Worm (Caenorhabditis elegans): ENCODE results near the gene C04A11.5.

C04A11.5 gene

ce11 chrX:13702923-13703322, 38.5 kb downstream of the C04A11.5 start:
- no peak for TF ChIP-seq tbx-11 (GFP tag; IDR thresholded peaks at IDR 0.05)
- TF ChIP-seq tra-4 (tag; optimal IDR thresholded peaks at IDR 0.05): no peak
- no peak for TF ChIP-seq hnd-1 (tag; optimal IDR thresholded peaks at IDR 0.05)
- no peak for TF ChIP-seq hmg-4 (GFP tag; optimal IDR thresholded peaks at IDR 0.05)
- TF ChIP-seq pes-1 (GFP tag; IDR thresholded peaks at IDR 0.05): no peak
- no peak for TF ChIP-seq tbx-37 (GFP tag; conservative IDR thresholded peaks at IDR 0.05)
- no peak for TF ChIP-seq hmbx-1 (tag; optimal IDR thresholded peaks at IDR 0.05)
- no peak for TF ChIP-seq aly-1 (tag; optimal IDR thresholded peaks at IDR 0.05)
- TF ChIP-seq ceh-36 (tag; optimal IDR thresholded peaks at IDR 0.05): no peak
- no peak for TF ChIP-seq ama-1 (optimal IDR thresholded peaks at IDR 0.05)
- TF ChIP-seq scrt-1 (GFP tag; IDR thresholded peaks at IDR 0.05): no peak
- no peak for TF ChIP-seq ets-7 (tag; optimal IDR thresholded peaks at IDR 0.05)
- no peak for TF ChIP-seq F13C5.2 (tag; optimal IDR thresholded peaks at IDR 0.05)
- TF ChIP-seq ceh-13 (GFP tag; optimal IDR thresholded peaks at IDR 0.05): no peak
- TF ChIP-seq flt-1 (GFP tag; IDR thresholded peaks at IDR 0.05): no peak
- TF ChIP-seq sea-1 (GFP tag; conservative IDR thresholded peaks at IDR 0.05): no peak
- TF ChIP-seq B0310.2 (tag; optimal IDR thresholded peaks at IDR 0.05): no peak

- TF ChIP-seq scrt-1 (GFP tag; IDR thresholded peaks at IDR 0.05) (no peak), tbx-37 (GFP tag; conservative IDR thresholded peaks at IDR 0.05) (no peak), F13C5.2 (tag; optimal IDR thresholded peaks at IDR 0.05) (no peak), hmg-4 (GFP tag; optimal IDR thresholded peaks at IDR 0.05) (no peak), ceh-13 (GFP tag; optimal IDR thresholded peaks at IDR 0.05) (no peak), B0310.2 (tag; optimal IDR thresholded peaks at IDR 0.05) (no peak), flt-1 (GFP tag; IDR thresholded peaks at IDR 0.05) (no peak), sea-1 (GFP tag; conservative IDR thresholded peaks at IDR 0.05) (no peak), tra-4 (tag; optimal IDR thresholded peaks at IDR 0.05) (no peak), pes-1 (GFP tag; IDR thresholded peaks at IDR 0.05) (no peak), hmbx-1 (tag; optimal IDR thresholded peaks at IDR 0.05) (no peak), aly-1 (tag; optimal IDR thresholded peaks at IDR 0.05) (no peak)
These were observed 42.2 kb downstream of the C04A11.5 start, which contains the start of gene K02D3.1 for ce11 chrX:13706607-13707006. K02D3.1 (plus strand) TSS chrX:13706907.

DNA sequence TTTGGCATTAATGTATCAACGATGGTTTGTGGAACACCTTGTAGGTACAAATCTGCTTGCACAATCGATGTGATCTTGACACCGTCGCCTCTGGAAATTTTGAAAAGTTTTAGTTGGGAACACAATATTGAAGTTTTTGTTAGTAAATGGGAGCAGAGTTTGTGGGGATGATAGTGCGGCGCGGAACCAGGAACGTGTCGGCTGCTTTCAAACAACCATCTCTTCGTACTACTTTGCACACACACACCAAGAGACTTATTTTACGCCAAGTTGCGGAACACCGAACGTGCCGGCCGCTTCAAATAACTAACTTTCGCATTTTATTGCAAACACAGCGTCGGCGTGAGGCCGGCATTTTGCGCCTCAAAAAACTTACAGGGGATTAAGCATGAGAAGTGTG, 44.7 kb downstream of the C04A11.5 start:
- no peak for TF ChIP-seq ama-1 (optimal IDR thresholded peaks at IDR 0.05)
- TF ChIP-seq B0310.2 (tag; optimal IDR thresholded peaks at IDR 0.05): no peak
- no peak for TF ChIP-seq F13C5.2 (tag; optimal IDR thresholded peaks at IDR 0.05)
- no peak for TF ChIP-seq ceh-13 (GFP tag; optimal IDR thresholded peaks at IDR 0.05)
- TF ChIP-seq tbx-37 (GFP tag; conservative IDR thresholded peaks at IDR 0.05): no peak
- TF ChIP-seq hmbx-1 (tag; optimal IDR thresholded peaks at IDR 0.05): no peak
- TF ChIP-seq tbx-11 (GFP tag; IDR thresholded peaks at IDR 0.05): no peak
- no peak for TF ChIP-seq pes-1 (GFP tag; IDR thresholded peaks at IDR 0.05)
- TF ChIP-seq ceh-36 (tag; optimal IDR thresholded peaks at IDR 0.05): no peak

DNA sequence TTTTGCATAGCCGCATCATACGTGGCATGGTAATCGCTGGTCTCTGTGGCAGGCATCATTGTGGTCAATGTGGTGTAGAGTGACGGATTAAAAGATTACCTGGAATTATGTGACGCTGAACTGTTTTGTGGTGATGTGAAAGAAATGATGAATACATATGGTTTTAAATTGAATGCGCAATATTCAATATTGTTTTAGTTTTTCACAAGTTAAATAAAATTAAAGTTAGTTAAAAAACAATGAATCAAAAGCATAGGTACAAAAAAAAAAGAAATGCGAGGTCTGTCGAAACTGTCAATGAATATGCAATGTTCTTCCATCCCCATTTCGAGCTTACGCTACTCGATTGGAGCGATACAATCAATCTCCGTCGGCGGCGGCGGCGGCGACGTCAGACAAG, 47.5 kb downstream of the C04A11.5 start, which contains the start of gene K02D3.2:
TSS of gene K02D3.2 (minus strand) at position 101 of the 400 bp plus-strand sequence.
- TF ChIP-seq tbx-37 (GFP tag; conservative IDR thresholded peaks at IDR 0.05) (no peak), hnd-1 (tag; optimal IDR thresholded peaks at IDR 0.05) (no peak), ceh-13 (GFP tag; optimal IDR thresholded peaks at IDR 0.05) (no peak)

DNA sequence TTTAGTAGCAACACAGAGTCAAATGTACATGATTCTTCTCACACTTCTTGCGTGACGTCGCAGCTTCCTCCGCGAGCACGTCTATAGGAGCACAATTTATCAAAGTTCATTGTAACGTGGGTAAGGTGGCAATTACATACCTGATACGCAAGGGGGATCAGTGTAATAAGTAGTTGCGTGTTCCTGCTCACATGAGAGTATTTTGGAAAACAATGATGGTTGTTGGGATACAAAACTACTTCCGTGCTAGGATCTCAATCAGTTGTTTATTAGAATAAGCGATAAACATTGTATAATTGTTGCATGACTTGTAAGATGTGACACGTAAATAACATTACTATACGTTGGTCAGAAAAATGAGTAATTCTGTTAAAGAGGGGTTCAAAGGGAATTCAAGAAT, 48.6 kb downstream of the C04A11.5 start:
- TF ChIP-seq tbx-11 (GFP tag; IDR thresholded peaks at IDR 0.05) (no peak), F13C5.2 (tag; optimal IDR thresholded peaks at IDR 0.05) (no peak), tra-4 (tag; optimal IDR thresholded peaks at IDR 0.05) (no peak), ceh-36 (tag; optimal IDR thresholded peaks at IDR 0.05) (no peak), hnd-1 (tag; optimal IDR thresholded peaks at IDR 0.05) (no peak), pes-1 (GFP tag; IDR thresholded peaks at IDR 0.05) (no peak), scrt-1 (GFP tag; IDR thresholded peaks at IDR 0.05) (no peak), sea-1 (GFP tag; conservative IDR thresholded peaks at IDR 0.05) (no peak), flt-1 (GFP tag; IDR thresholded peaks at IDR 0.05) (no peak), hmg-4 (GFP tag; optimal IDR thresholded peaks at IDR 0.05) (no peak), tbx-37 (GFP tag; conservative IDR thresholded peaks at IDR 0.05) (no peak), aly-1 (tag; optimal IDR thresholded peaks at IDR 0.05) (no peak), ets-7 (tag; optimal IDR thresholded peaks at IDR 0.05) (no peak), hmbx-1 (tag; optimal IDR thresholded peaks at IDR 0.05) (no peak), ceh-13 (GFP tag; optimal IDR thresholded peaks at IDR 0.05) (no peak), B0310.2 (tag; optimal IDR thresholded peaks at IDR 0.05) (no peak), ama-1 (optimal IDR thresholded peaks at IDR 0.05) (no peak)

- no peak for TF ChIP-seq ceh-13 (GFP tag; optimal IDR thresholded peaks at IDR 0.05)
These were observed 49.5 kb downstream of the C04A11.5 start, which contains the start of gene K11E4.1 for ce11 chrX:13713857-13714256. K11E4.1 (plus strand) TSS chrX:13714157.

DNA sequence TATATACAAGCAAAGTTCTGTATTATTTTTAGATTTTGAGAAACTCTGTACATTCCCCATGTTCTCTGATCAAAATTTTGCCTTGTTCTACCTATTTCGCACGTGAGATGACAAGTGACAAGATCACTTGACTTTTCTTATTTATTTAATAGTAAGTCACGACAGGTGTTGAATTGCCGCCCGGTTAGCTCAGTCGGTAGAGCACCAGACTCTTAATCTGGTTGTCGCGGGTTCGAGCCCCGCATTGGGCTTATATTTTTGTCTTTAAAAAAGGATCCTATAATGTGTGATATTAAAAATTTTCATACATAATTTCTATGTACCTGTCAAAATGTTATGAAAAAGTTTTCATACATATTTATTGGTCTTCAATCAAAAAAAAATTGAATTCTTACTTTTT, 50.3 kb downstream of the C04A11.5 start:
- TF ChIP-seq pes-1 (GFP tag; IDR thresholded peaks at IDR 0.05): peak; percentile 70; the same call in 1 of the 2 replicates
- TF ChIP-seq ceh-36 (tag; optimal IDR thresholded peaks at IDR 0.05): peak; percentile 25
- TF ChIP-seq F13C5.2 (tag; optimal IDR thresholded peaks at IDR 0.05): no peak
- no peak for TF ChIP-seq scrt-1 (GFP tag; IDR thresholded peaks at IDR 0.05)
